Fruit fly (Drosophila melanogaster): Measurements from ENCODE around the gene Gat.

Gat gene

dm6 chr4:646414-647016 lies 17.0 kb downstream of the Gat start, which contains the start of gene Ekar:
Gene Ekar, minus strand, starts transcription at chr4:646556.
- TF ChIP-seq D1 (tag; optimal IDR thresholded peaks at IDR 0.05) (peak; percentile 26), fd96Ca (GFP tag; IDR thresholded peaks at IDR 0.05) (no peak)

DNA sequence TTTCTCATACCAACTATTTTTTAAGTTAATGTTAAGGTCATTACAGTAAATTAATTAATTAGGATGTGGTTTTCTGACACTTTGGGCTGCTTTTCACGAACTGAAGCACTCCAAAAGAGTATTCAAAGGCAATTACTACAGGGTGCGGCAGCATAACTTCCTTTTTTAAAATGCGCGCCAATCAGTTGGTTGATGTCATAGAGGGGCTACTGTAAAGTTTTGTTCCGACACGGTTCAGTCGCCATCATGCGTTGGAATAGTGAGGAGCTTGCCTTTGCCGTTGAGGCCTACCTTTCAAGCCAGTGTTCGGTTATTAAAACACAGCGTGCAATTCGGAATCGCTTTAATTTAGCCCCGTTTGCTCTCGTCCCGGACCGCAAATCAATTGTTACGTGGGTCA lies 17.9 kb downstream of the Gat start:
- no peak for TF ChIP-seq CG10348 (GFP tag; IDR thresholded peaks at IDR 0.05)
- TF ChIP-seq CG12605 (GFP tag; IDR thresholded peaks at IDR 0.05): no peak
- TF ChIP-seq CG8159 (tag; optimal IDR thresholded peaks at IDR 0.05): no peak
- no peak for TF ChIP-seq D1 (tag; optimal IDR thresholded peaks at IDR 0.05)
- no peak for TF ChIP-seq Pif1B (GFP tag; optimal IDR thresholded peaks at IDR 0.05)
- TF ChIP-seq CG13204 (GFP tag; optimal IDR thresholded peaks at IDR 0.05): no peak
- TF ChIP-seq EcR (GFP tag; optimal IDR thresholded peaks at IDR 0.05): no peak
- no peak for TF ChIP-seq Pif1A (GFP tag; optimal IDR thresholded peaks at IDR 0.05)
- no peak for TF ChIP-seq Ets98B (GFP tag; IDR thresholded peaks at IDR 0.05)
- no peak for TF ChIP-seq fd96Ca (GFP tag; IDR thresholded peaks at IDR 0.05)
- no peak for TF ChIP-seq CG15710 (tag; optimal IDR thresholded peaks at IDR 0.05)
- TF ChIP-seq rn (GFP tag; IDR thresholded peaks at IDR 0.05): no peak
- TF ChIP-seq CG9948 (tag; optimal IDR thresholded peaks at IDR 0.05): no peak
- TF ChIP-seq CG14655 (GFP tag; optimal IDR thresholded peaks at IDR 0.05): no peak
- no peak for TF ChIP-seq CG8301 (tag; optimal IDR thresholded peaks at IDR 0.05)
- no peak for TF ChIP-seq Snoo (tag; optimal IDR thresholded peaks at IDR 0.05)

- no peak for TF ChIP-seq Pif1B (GFP tag; optimal IDR thresholded peaks at IDR 0.05)
- TF ChIP-seq CG9948 (tag; optimal IDR thresholded peaks at IDR 0.05): no peak
- no peak for TF ChIP-seq CG10348 (GFP tag; IDR thresholded peaks at IDR 0.05)
- no peak for TF ChIP-seq Pif1A (GFP tag; optimal IDR thresholded peaks at IDR 0.05)
- TF ChIP-seq CG8159 (tag; optimal IDR thresholded peaks at IDR 0.05): no peak
- no peak for TF ChIP-seq fd96Ca (GFP tag; IDR thresholded peaks at IDR 0.05)
- TF ChIP-seq CG15710 (tag; optimal IDR thresholded peaks at IDR 0.05): no peak
- TF ChIP-seq EcR (GFP tag; optimal IDR thresholded peaks at IDR 0.05): no peak
- TF ChIP-seq gl (tag; optimal IDR thresholded peaks at IDR 0.05): no peak
- TF ChIP-seq CG14655 (GFP tag; optimal IDR thresholded peaks at IDR 0.05): no peak
- TF ChIP-seq CG13204 (GFP tag; optimal IDR thresholded peaks at IDR 0.05): no peak
- TF ChIP-seq CG4496 (GFP tag; IDR thresholded peaks at IDR 0.05): no peak
- TF ChIP-seq CG34367 (tag; optimal IDR thresholded peaks at IDR 0.05): no peak
- TF ChIP-seq Ets98B (GFP tag; IDR thresholded peaks at IDR 0.05): no peak
- no peak for TF ChIP-seq D1 (tag; optimal IDR thresholded peaks at IDR 0.05)
- TF ChIP-seq rn (GFP tag; IDR thresholded peaks at IDR 0.05): no peak
- TF ChIP-seq CG32121 (GFP tag; IDR thresholded peaks at IDR 0.05): no peak
- no peak for TF ChIP-seq Snoo (tag; optimal IDR thresholded peaks at IDR 0.05)
- no peak for TF ChIP-seq CG17806 (tag; optimal IDR thresholded peaks at IDR 0.05)
Observed at dm6 chr4:659058-659588, 29.6 kb downstream of the Gat start.

DNA sequence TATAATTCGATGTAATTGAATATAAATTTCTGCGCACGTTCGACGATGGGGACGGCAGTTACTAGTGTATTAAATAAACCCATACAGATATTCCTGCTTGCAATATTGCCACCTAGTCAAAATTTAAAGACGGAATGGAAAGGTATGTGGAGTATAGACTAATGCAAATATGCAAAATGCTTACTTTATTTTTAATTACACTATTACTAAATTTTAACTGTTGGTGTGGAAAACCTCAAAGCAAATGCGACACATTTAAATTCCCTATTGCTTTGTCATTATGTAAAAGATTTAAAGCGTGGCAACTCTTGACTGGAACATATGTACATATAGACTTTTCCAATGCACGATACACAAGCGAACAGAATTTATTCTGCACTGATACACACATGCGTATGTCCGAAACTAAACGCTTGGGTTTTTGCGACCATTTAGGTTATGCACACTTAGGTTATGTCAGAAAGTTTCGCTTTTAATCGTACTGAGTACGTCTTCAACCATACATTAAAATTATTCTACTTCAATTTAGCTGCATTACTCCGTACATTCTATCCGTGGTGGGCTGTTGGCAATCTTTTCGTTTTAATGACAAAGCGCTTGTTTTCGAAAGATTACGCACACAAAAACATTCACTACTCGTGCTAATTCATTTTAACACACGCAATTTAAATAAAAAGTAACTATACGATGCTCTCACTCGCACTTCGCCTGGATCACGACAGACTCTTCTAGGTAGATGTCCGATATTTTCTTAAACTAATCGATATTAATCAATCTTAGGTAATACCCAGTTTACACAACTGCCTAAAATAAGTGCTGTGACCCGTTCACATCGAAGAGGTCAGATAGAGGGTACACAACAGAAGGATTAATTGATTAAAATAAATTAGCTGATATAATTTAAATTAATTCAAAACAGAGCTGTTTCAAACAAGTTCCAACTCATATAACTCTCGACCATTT lies 30.7 kb downstream of the Gat start, which contains the start of gene gw:
gw (minus strand) TSS at position 725 of the 963 bp plus-strand sequence.
- TF ChIP-seq EcR (GFP tag; optimal IDR thresholded peaks at IDR 0.05) (no peak), CG9948 (tag; optimal IDR thresholded peaks at IDR 0.05) (peak; percentile 66), Snoo (tag; optimal IDR thresholded peaks at IDR 0.05) (peak; percentile 65), CG34367 (tag; optimal IDR thresholded peaks at IDR 0.05) (peak; percentile 59), CG13204 (GFP tag; optimal IDR thresholded peaks at IDR 0.05) (no peak), CG32121 (GFP tag; IDR thresholded peaks at IDR 0.05) (peak; percentile 69; the same call in 1 of the 2 replicates), fd96Ca (GFP tag; IDR thresholded peaks at IDR 0.05) (no peak), Pif1A (GFP tag; optimal IDR thresholded peaks at IDR 0.05) (peak; percentile 82), Pif1B (GFP tag; optimal IDR thresholded peaks at IDR 0.05) (peak; percentile 71), CG8159 (tag; optimal IDR thresholded peaks at IDR 0.05) (peak; percentile 13), rn (GFP tag; IDR thresholded peaks at IDR 0.05) (no peak), D1 (tag; optimal IDR thresholded peaks at IDR 0.05) (peak; percentile 2), CG15710 (tag; optimal IDR thresholded peaks at IDR 0.05) (peak; percentile 68), CG8301 (tag; optimal IDR thresholded peaks at IDR 0.05) (peak; percentile 68), gl (tag; optimal IDR thresholded peaks at IDR 0.05) (peak; percentile 70), CG12605 (GFP tag; IDR thresholded peaks at IDR 0.05) (no peak), Ets98B (GFP tag; IDR thresholded peaks at IDR 0.05) (peak; percentile 68), CG10348 (GFP tag; IDR thresholded peaks at IDR 0.05) (no peak), CG4496 (GFP tag; IDR thresholded peaks at IDR 0.05) (no peak), CG14655 (GFP tag; optimal IDR thresholded peaks at IDR 0.05) (no peak), CG17806 (tag; optimal IDR thresholded peaks at IDR 0.05) (peak; percentile 79)

dm6 chr4:662101-662500 lies 32.6 kb downstream of the Gat start:
- TF ChIP-seq rn (GFP tag; IDR thresholded peaks at IDR 0.05) (no peak), D1 (tag; optimal IDR thresholded peaks at IDR 0.05) (no peak), CG15710 (tag; optimal IDR thresholded peaks at IDR 0.05) (no peak), CG9948 (tag; optimal IDR thresholded peaks at IDR 0.05) (no peak), Pif1B (GFP tag; optimal IDR thresholded peaks at IDR 0.05) (no peak), CG8159 (tag; optimal IDR thresholded peaks at IDR 0.05) (no peak), CG10348 (GFP tag; IDR thresholded peaks at IDR 0.05) (no peak), CG13204 (GFP tag; optimal IDR thresholded peaks at IDR 0.05) (no peak), EcR (GFP tag; optimal IDR thresholded peaks at IDR 0.05) (no peak), Pif1A (GFP tag; optimal IDR thresholded peaks at IDR 0.05) (no peak), CG4496 (GFP tag; IDR thresholded peaks at IDR 0.05) (no peak), CG14655 (GFP tag; optimal IDR thresholded peaks at IDR 0.05) (no peak), CG34367 (tag; optimal IDR thresholded peaks at IDR 0.05) (no peak), CG12605 (GFP tag; IDR thresholded peaks at IDR 0.05) (no peak), fd96Ca (GFP tag; IDR thresholded peaks at IDR 0.05) (no peak), Snoo (tag; optimal IDR thresholded peaks at IDR 0.05) (no peak)

All from whole organism, pupa.